Worm (Caenorhabditis elegans): Measurements from ENCODE around the gene rbx-1.

ce11 chrV:9692109-9692581, 1.8 kb upstream of the rbx-1 start, which contains the start of gene ztf-9:
- TF ChIP-seq dpl-1 (GFP tag; optimal IDR thresholded peaks at IDR 0.05) (no peak), pha-4 (tag; optimal IDR thresholded peaks at IDR 0.05) (no peak)

All from whole organism, young adult.